Worm (Caenorhabditis elegans): ENCODE results near the gene nlt-1.

Gene nlt-1

DNA sequence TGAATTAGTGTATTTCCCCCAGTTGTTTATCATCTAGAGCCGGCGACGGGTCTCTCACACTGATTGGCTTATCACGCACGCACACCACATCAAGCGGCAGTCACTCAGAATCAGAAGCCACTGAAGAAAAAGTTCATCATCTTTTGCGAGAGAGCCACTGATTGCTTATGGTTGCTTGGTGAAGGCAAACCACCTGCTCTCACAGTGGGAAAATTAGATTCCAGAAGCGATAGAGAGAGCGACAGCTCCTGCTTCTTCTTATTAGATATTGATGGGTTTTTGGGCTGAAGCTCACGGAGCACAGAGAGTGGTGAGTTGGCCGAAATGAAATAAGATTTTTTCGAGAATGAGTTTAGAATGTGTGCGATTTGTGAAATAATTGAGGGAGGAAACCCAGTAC is 44.8 kb downstream of the nlt-1 start:
- TF ChIP-seq nhr-11 (tag; optimal IDR thresholded peaks at IDR 0.05) (peak; percentile 3), mep-1 (tag; optimal IDR thresholded peaks at IDR 0.05) (no peak), ztf-7 (tag; optimal IDR thresholded peaks at IDR 0.05) (no peak), spr-1 (tag; optimal IDR thresholded peaks at IDR 0.05) (no peak), unc-62 (GFP tag; optimal IDR thresholded peaks at IDR 0.05 in 1 of 2) (peak in 1 of 2 experiments; percentile 53), unc-62 (tag; optimal IDR thresholded peaks at IDR 0.05) (no peak)

DNA sequence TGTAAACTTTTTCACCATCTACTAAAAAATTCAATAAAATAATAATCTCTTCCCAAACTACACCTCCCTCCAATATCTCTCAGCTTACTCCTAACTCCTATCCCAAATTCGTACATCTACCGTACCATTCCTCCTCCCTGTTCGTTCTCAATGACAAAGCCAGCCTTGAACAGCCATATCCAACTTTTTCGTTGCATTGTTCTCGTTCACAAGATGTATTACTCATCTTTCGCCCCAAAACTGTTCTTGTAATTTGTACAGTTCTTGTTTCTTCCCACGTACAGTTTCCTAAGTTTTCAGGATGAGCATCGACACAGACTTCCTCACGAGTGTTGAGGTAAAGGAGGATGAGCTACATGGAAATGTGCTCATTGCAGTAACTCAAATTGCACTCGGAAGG is 46.1 kb downstream of the nlt-1 start, which contains the start of gene egl-43:
Gene egl-43, plus strand, starts transcription at position 301 of the 400 bp plus-strand sequence.
- no peak for TF ChIP-seq pha-4 (GFP tag; IDR thresholded peaks at IDR 0.05)
- no peak for TF ChIP-seq pha-4 (tag; optimal IDR thresholded peaks at IDR 0.05)
- TF ChIP-seq nhr-10 (tag; optimal IDR thresholded peaks at IDR 0.05): no peak
- TF ChIP-seq nhr-11 (tag; optimal IDR thresholded peaks at IDR 0.05): no peak
- no peak for TF ChIP-seq nhr-111 (GFP tag; optimal IDR thresholded peaks at IDR 0.05)
- no peak for TF ChIP-seq aha-1 (tag)
- TF ChIP-seq spr-1 (tag; optimal IDR thresholded peaks at IDR 0.05): no peak

DNA sequence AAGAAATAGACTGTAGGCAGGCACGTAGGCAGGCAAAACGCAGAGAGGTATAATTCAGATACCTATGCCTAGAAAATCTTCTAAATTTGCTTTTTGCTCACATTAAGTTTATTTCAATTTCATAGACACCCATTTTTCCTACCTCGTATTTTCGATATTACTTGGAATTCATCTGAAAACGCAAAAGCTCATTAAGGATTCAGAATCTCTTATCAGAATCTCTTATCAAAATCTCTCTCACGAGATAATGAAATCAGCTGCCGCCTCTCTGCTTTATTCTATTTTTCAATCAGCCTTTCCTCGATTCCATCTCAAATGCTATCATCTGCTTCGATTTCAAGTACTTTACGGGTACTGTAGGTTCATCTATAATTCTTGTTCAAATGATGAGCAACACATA is 49.1 kb downstream of the nlt-1 start:
- TF ChIP-seq tag-97 (GFP tag; IDR thresholded peaks at IDR 0.05) (no peak), aha-1 (tag) (peak; percentile 83)

Data from whole organism, L4 larva.